In the genomic region with DNA sequence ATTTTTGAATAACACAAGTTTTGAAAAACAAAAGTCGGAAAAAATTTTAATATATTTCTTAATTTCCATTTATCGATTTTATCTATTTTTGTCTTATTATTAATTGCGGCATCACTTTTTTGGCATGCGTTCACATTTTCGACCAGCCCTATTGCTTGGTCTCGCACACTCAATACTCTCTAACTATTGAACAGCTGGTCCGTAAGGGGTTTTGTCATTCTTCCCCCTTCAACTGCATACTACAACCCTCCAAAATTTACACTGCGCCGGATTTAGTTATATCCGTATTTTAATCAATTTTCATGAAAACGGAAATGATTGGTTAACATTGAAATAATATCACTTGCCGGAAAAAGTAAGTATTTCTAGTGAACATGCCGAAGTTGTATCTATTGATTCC, we compare ENCODE assay signal across 3 worm cellular contexts.
TF ChIP-seq lines count a peak whose summit lies in the region.

A gene (plus strand): TSS at position 12 of the 400 bp plus-strand sequence.

TF ChIP-seq in whole organism, L2 larva, 48 proteins besides CTCF, POLR2A, EP300 and RAD21:
- TF ChIP-seq unc-55 (GFP tag; optimal IDR thresholded peaks at IDR 0.05; lab: Kevin White, UChicago) (peak; percentile 19), gmeb-1 (tag; optimal IDR thresholded peaks at IDR 0.05; lab: Kevin White, UChicago) (no peak)

TF ChIP-seq in whole organism, L4 larva, 104 proteins besides CTCF, POLR2A, EP300 and RAD21:
- TF ChIP-seq mxl-3 (GFP tag; optimal IDR thresholded peaks at IDR 0.05; lab: Kevin White, UChicago) = no peak
- TF ChIP-seq aha-1 (tag; lab: Kevin White, UChicago) = peak; percentile 60
- TF ChIP-seq fkh-10 (GFP tag; optimal IDR thresholded peaks at IDR 0.05; lab: Kevin White, UChicago) = no peak

TF ChIP-seq in whole organism, mixed stage, embryonic, 35 proteins besides CTCF, POLR2A, EP300 and RAD21:
- no peak for TF ChIP-seq pha-4 (tag; optimal IDR thresholded peaks at IDR 0.05; lab: Kevin White, UChicago)
- peak; percentile 41 for TF ChIP-seq unc-120 (tag; optimal IDR thresholded peaks at IDR 0.05; lab: Kevin White, UChicago; ENCODE audit: poor library complexity, severe bottlenecking)
- no peak for TF ChIP-seq flh-1 (GFP tag; optimal IDR thresholded peaks at IDR 0.05; lab: Kevin White, UChicago)
- no peak for TF ChIP-seq unc-39 (tag; optimal IDR thresholded peaks at IDR 0.05; lab: Kevin White, UChicago)
- TF ChIP-seq hlh-1 (tag; optimal IDR thresholded peaks at IDR 0.05; lab: Kevin White, UChicago) = peak; percentile 72
- TF ChIP-seq cnd-1 (tag; optimal IDR thresholded peaks at IDR 0.05; lab: Kevin White, UChicago) = peak; percentile 70
- TF ChIP-seq ces-1 (GFP tag; optimal IDR thresholded peaks at IDR 0.05; lab: Kevin White, UChicago) = peak; percentile 33
